Fruit fly (Drosophila melanogaster) whole organism, adult: ENCODE data around the gene Cnep1r2.

Source experiments
- CG11617 ChIP-seq: fragments of 200-800 bp; sonication (Bioruptor generic); optimal IDR thresholded peaks from 2 replicates; lab custom pipeline; 2017; ENCODE audit warnings: mild to moderate bottlenecking, missing biosample characterization, missing genetic modification reagents, missing genetic modification characterization
- CG12768 ChIP-seq: fragments of 200-800 bp; sonication (Bioruptor generic); optimal IDR thresholded peaks from 2 replicates; lab custom pipeline; 2017; ENCODE audit warnings: missing biosample characterization, missing genetic modification characterization, mild to moderate bottlenecking, moderate library complexity, missing genetic modification reagents
- CG14711 ChIP-seq: fragments of 200-800 bp; sonication (Bioruptor generic); optimal IDR thresholded peaks from 2 replicates; lab custom pipeline; 2018; ENCODE audit warnings: missing biosample characterization, mild to moderate bottlenecking, missing genetic modification characterization, moderate library complexity
- CG1620 ChIP-seq: fragments of 200-800 bp; sonication (Bioruptor generic); optimal IDR thresholded peaks from 2 replicates; lab custom pipeline; 2016; ENCODE audit warnings: missing biosample characterization, missing genetic modification characterization
- CG33017 ChIP-seq: fragments of 200-800 bp; sonication (Bioruptor generic); optimal IDR thresholded peaks from 2 replicates; lab custom pipeline; 2018; ENCODE audit warnings: missing biosample characterization, mild to moderate bottlenecking, missing genetic modification characterization, moderate library complexity
- CG5204 ChIP-seq: fragments of 200-800 bp; sonication (Bioruptor generic); optimal IDR thresholded peaks from 2 replicates; lab custom pipeline; 2016; ENCODE audit warnings: missing biosample characterization, missing genetic modification characterization
- CG7045 ChIP-seq: fragments of 200-800 bp; sonication (Bioruptor generic); optimal IDR thresholded peaks from 2 replicates; lab custom pipeline; 2017; ENCODE audit warnings: missing biosample characterization, mild to moderate bottlenecking, missing genetic modification characterization
- CG7101 ChIP-seq: fragments of 200-800 bp; sonication (Bioruptor generic); optimal IDR thresholded peaks from 2 replicates; lab custom pipeline; 2018; ENCODE audit warnings: missing biosample characterization, mild to moderate bottlenecking, missing genetic modification characterization, moderate library complexity
- Clk ChIP-seq: fragments of 200-800 bp; sonication (Bioruptor generic); optimal IDR thresholded peaks from 2 replicates; lab custom pipeline; 2017; ENCODE audit warnings: missing biosample characterization, missing genetic modification characterization
- Crg-1 ChIP-seq: fragments of 200-800 bp; sonication (Bioruptor generic); optimal IDR thresholded peaks from 2 replicates; lab custom pipeline; 2016; ENCODE audit warnings: missing biosample characterization, missing genetic modification characterization
- Hr96 ChIP-seq: fragments of 200-800 bp; sonication (Bioruptor generic); optimal IDR thresholded peaks from 2 replicates; lab custom pipeline; 2016; ENCODE audit warnings: missing biosample characterization, missing genetic modification characterization
- Mnt ChIP-seq: fragments of 200-800 bp; sonication (Bioruptor generic); optimal IDR thresholded peaks from 2 replicates; lab custom pipeline; 2016; ENCODE audit warnings: missing biosample characterization, mild to moderate bottlenecking, missing genetic modification characterization
- bab1 ChIP-seq: fragments of 200-800 bp; sonication (Bioruptor generic); optimal IDR thresholded peaks from 3 replicates; lab custom pipeline; 2019; ENCODE audit warnings: missing biosample characterization, mild to moderate bottlenecking, missing genetic modification characterization, moderate library complexity
- cic ChIP-seq: fragments of 200-800 bp; sonication (Bioruptor generic); optimal IDR thresholded peaks from 2 replicates; lab custom pipeline; 2017; ENCODE audit warnings: missing biosample characterization, mild to moderate bottlenecking, missing genetic modification characterization, moderate library complexity
- cnc ChIP-seq, 2 experiments: fragments of >200 bp; optimal IDR thresholded peaks; 2 replicates each; lab custom pipeline; 2017
- kay ChIP-seq: fragments of 200-800 bp; sonication (Bioruptor generic); peaks from one replicate; lab custom pipeline; 2016; ENCODE audit warnings: missing biosample characterization, missing genetic modification characterization, borderline replicate concordance
- ovo ChIP-seq: fragments of 200-800 bp; sonication (Bioruptor generic); optimal IDR thresholded peaks from 2 replicates; lab custom pipeline; 2016; ENCODE audit warnings: missing biosample characterization, missing genetic modification characterization
- pad ChIP-seq: fragments of 200-800 bp; sonication (Bioruptor generic); optimal IDR thresholded peaks from 3 replicates; lab custom pipeline; 2017; ENCODE audit warnings: missing biosample characterization, missing genetic modification characterization, mild to moderate bottlenecking, moderate library complexity, missing genetic modification reagents
- tj ChIP-seq: fragments of 200-800 bp; sonication (Bioruptor generic); optimal IDR thresholded peaks from 3 replicates; lab custom pipeline; 2017; ENCODE audit warnings: missing biosample characterization, mild to moderate bottlenecking, missing genetic modification characterization, moderate library complexity
- toe ChIP-seq: fragments of 200-800 bp; sonication (Bioruptor generic); optimal IDR thresholded peaks from 2 replicates; lab custom pipeline; 2016; ENCODE audit warnings: missing biosample characterization, missing genetic modification characterization

Cnep1r2 gene

dm6 chr3L:10630885-10631359 lies 7.0 kb upstream of the Cnep1r2 start, which contains the start of the genes CG42535, CG34001 and hay:
CG42535 (minus strand) TSS chr3L:10630935.
CG34001 (plus strand) TSS chr3L:10631079.
hay (plus strand) TSS chr3L:10631079.
- peak; percentile 4 for TF ChIP-seq CG14711 (tag; lab: Kevin White, UChicago)
- TF ChIP-seq Mnt (GFP tag; lab: Kevin White, UChicago): no peak
- peak; percentile 16 for TF ChIP-seq pad
- no peak for TF ChIP-seq cic (GFP tag; lab: Kevin White, UChicago)
- peak; percentile 11 for TF ChIP-seq CG7101 (tag; lab: Kevin White, UChicago)
- no peak for TF ChIP-seq toe (GFP tag; lab: Kevin White, UChicago)
- TF ChIP-seq bab1 (GFP tag; lab: Kevin White, UChicago): peak; percentile 24
- peak; percentile 1 for TF ChIP-seq Hr96 (GFP tag; lab: Kevin White, UChicago)

- TF ChIP-seq bab1 (GFP tag; lab: Kevin White, UChicago) (no peak), kay (GFP tag; lab: Kevin White, UChicago) (no peak), ovo (no peak), CG5204 (GFP tag; lab: Kevin White, UChicago) (no peak), cic (GFP tag; lab: Kevin White, UChicago) (no peak), CG1620 (no peak), pad (no peak), Clk (no peak), Hr96 (GFP tag; lab: Kevin White, UChicago) (no peak), toe (GFP tag; lab: Kevin White, UChicago) (no peak), Mnt (GFP tag; lab: Kevin White, UChicago) (no peak), CG14711 (tag; lab: Kevin White, UChicago) (no peak), CG33017 (tag; lab: Kevin White, UChicago) (no peak), CG7045 (no peak), CG7101 (tag; lab: Kevin White, UChicago) (no peak), CG11617 (GFP tag; lab: Kevin White, UChicago) (no peak), Crg-1 (GFP tag; lab: Kevin White, UChicago) (no peak), tj (GFP tag; lab: Kevin White, UChicago) (no peak), CG12768 (no peak), cnc (optimal IDR thresholded peaks at IDR 0.05; lab: Kevin White, UChicago) (no peak)
These were observed 1.5 kb downstream of the Cnep1r2 start, which contains the start of gene CG18628 for dm6 chr3L:10639440-10639839. CG18628 (plus strand) TSS chr3L:10639740.

dm6 chr3L:10641589-10641988 lies 3.6 kb downstream of the Cnep1r2 start, which contains the start of gene CG14154:
CG14154 (plus strand) TSS chr3L:10641889.
- TF ChIP-seq Hr96 (GFP tag; lab: Kevin White, UChicago) (no peak), CG33017 (tag; lab: Kevin White, UChicago) (no peak), Crg-1 (GFP tag; lab: Kevin White, UChicago) (no peak), CG5204 (GFP tag; lab: Kevin White, UChicago) (no peak), CG12768 (no peak), cic (GFP tag; lab: Kevin White, UChicago) (no peak), Mnt (GFP tag; lab: Kevin White, UChicago) (no peak), pad (no peak), CG1620 (no peak), cnc (optimal IDR thresholded peaks at IDR 0.05; lab: Kevin White, UChicago) (no peak), kay (GFP tag; lab: Kevin White, UChicago) (no peak), toe (GFP tag; lab: Kevin White, UChicago) (no peak), ovo (no peak), tj (GFP tag; lab: Kevin White, UChicago) (no peak), CG7045 (no peak), CG7101 (tag; lab: Kevin White, UChicago) (no peak), CG11617 (GFP tag; lab: Kevin White, UChicago) (no peak)

- TF ChIP-seq CG14711 (tag; lab: Kevin White, UChicago): no peak
- TF ChIP-seq CG1620: no peak
These were observed 5.3 kb downstream of the Cnep1r2 start, which contains the start of gene CG14153 for dm6 chr3L:10643228-10643627. CG14153 (plus strand) TSS chr3L:10643528.

dm6 chr3L:10645965-10646364 lies 8.0 kb downstream of the Cnep1r2 start:
- TF ChIP-seq CG1620 (no peak), ovo (no peak), CG7101 (tag; lab: Kevin White, UChicago) (no peak), CG11617 (GFP tag; lab: Kevin White, UChicago) (no peak), cnc (optimal IDR thresholded peaks at IDR 0.05; lab: Kevin White, UChicago) (no peak), Crg-1 (GFP tag; lab: Kevin White, UChicago) (no peak), CG33017 (tag; lab: Kevin White, UChicago) (no peak), Clk (no peak), kay (GFP tag; lab: Kevin White, UChicago) (no peak), pad (no peak), toe (GFP tag; lab: Kevin White, UChicago) (no peak), CG14711 (tag; lab: Kevin White, UChicago) (no peak)

DNA sequence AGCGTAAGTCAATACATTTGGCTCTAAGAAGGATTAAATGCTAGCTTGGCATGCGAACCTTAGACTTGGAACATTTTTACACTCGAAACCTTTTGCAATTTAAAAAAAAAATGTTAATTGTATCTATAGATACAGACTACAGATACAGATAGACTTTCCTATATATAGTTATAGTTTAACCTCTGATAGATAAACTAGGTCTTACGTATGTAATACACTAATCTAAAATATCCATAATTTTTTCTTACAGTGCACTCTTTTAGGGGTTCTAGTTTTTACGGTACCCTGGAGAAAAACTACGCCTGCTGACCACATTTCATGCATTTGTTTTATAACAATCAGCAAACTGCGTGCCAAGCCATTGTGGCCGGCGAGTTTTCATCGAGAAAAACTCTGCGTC lies 9.2 kb downstream of the Cnep1r2 start:
- no peak for TF ChIP-seq CG7101 (tag; lab: Kevin White, UChicago)
- no peak for TF ChIP-seq CG11617 (GFP tag; lab: Kevin White, UChicago)
- TF ChIP-seq tj (GFP tag; lab: Kevin White, UChicago): no peak
- TF ChIP-seq Crg-1 (GFP tag; lab: Kevin White, UChicago): no peak
- no peak for TF ChIP-seq ovo

dm6 chr3L:10648431-10648830 lies 10.5 kb downstream of the Cnep1r2 start:
- TF ChIP-seq ovo: no peak
- TF ChIP-seq CG1620: no peak
- TF ChIP-seq bab1 (GFP tag; lab: Kevin White, UChicago): no peak
- no peak for TF ChIP-seq CG12768
- TF ChIP-seq Hr96 (GFP tag; lab: Kevin White, UChicago): no peak
- TF ChIP-seq Mnt (GFP tag; lab: Kevin White, UChicago): no peak
- no peak for TF ChIP-seq cic (GFP tag; lab: Kevin White, UChicago)
- TF ChIP-seq toe (GFP tag; lab: Kevin White, UChicago): no peak
- TF ChIP-seq cnc (optimal IDR thresholded peaks at IDR 0.05; lab: Kevin White, UChicago): no peak
- no peak for TF ChIP-seq CG7045
- TF ChIP-seq CG33017 (tag; lab: Kevin White, UChicago): no peak
- no peak for TF ChIP-seq CG11617 (GFP tag; lab: Kevin White, UChicago)
- no peak for TF ChIP-seq pad
- TF ChIP-seq Crg-1 (GFP tag; lab: Kevin White, UChicago): no peak
